Worm (Caenorhabditis elegans) whole organism, early embryonic: ENCODE data around the gene lem-4.
A peak's percentile ranks its signal among the peaks of the same experiment; 100 is the strongest.

ENCODE experiments used
- B0310.2 ChIP-seq: sonication (generic microtip); optimal IDR thresholded peaks from 2 replicates; lab custom pipeline; 2016; ENCODE audit warnings: mild to moderate bottlenecking, missing genetic modification characterization, missing compliant biosample characterization
- F13C5.2 ChIP-seq: sonication (generic microtip); optimal IDR thresholded peaks from 2 replicates; lab custom pipeline; 2017; ENCODE audit warnings: mild to moderate bottlenecking, missing genetic modification characterization, inconsistent platforms, missing compliant biosample characterization
- aly-1 ChIP-seq: sonication (generic microtip); optimal IDR thresholded peaks from 2 replicates; lab custom pipeline; 2016; ENCODE audit warnings: missing genetic modification characterization, missing compliant biosample characterization
- ama-1 ChIP-seq: fragments of 150-350 bp; optimal IDR thresholded peaks from 2 replicates; lab custom pipeline; 2014
- ceh-13 ChIP-seq: fragments of 200-800 bp; sonication (Bioruptor generic); optimal IDR thresholded peaks from 2 replicates; lab custom pipeline; 2018; ENCODE audit warnings: mild to moderate bottlenecking, missing genetic modification characterization, missing compliant biosample characterization
- ceh-36 ChIP-seq: sonication (generic microtip); optimal IDR thresholded peaks from 2 replicates; lab custom pipeline; 2016; ENCODE audit warnings: missing genetic modification characterization, inconsistent platforms, missing compliant biosample characterization
- ets-7 ChIP-seq: sonication (generic microtip); optimal IDR thresholded peaks from 2 replicates; lab custom pipeline; 2016; ENCODE audit warnings: missing genotype, missing genetic modification characterization, missing compliant biosample characterization
- flt-1 ChIP-seq: fragments of 200-800 bp; sonication (Bioruptor generic); IDR thresholded peaks from 2 replicates; pipeline ENCODE4 v1.3.6; 2022; ENCODE audit warnings: missing genetic modification characterization, missing compliant biosample characterization
- hmbx-1 ChIP-seq: sonication (generic microtip); optimal IDR thresholded peaks from 2 replicates; lab custom pipeline; 2016; ENCODE audit warnings: mild to moderate bottlenecking, missing genetic modification characterization, missing compliant biosample characterization
- hmg-4 ChIP-seq: fragments of 200-800 bp; sonication (Bioruptor generic); optimal IDR thresholded peaks from 2 replicates; lab custom pipeline; 2018; ENCODE audit warnings: mild to moderate bottlenecking, missing genetic modification characterization, missing compliant biosample characterization
- hnd-1 ChIP-seq: sonication (generic microtip); optimal IDR thresholded peaks from 2 replicates; lab custom pipeline; 2016; ENCODE audit warnings: missing genetic modification characterization, missing compliant biosample characterization
- pes-1 ChIP-seq: fragments of 200-800 bp; sonication (Bioruptor generic); IDR thresholded peaks from 2 replicates; pipeline ENCODE4 v1.3.6; 2022; ENCODE audit warnings: missing genetic modification reagents, missing genetic modification characterization, missing compliant biosample characterization
- scrt-1 ChIP-seq: fragments of 200-800 bp; sonication (Bioruptor generic); IDR thresholded peaks from 2 replicates; pipeline ENCODE4 v1.3.6; 2022; ENCODE audit warnings: missing genetic modification characterization, missing compliant biosample characterization
- sea-1 ChIP-seq: fragments of 200-800 bp; sonication (Bioruptor generic); conservative IDR thresholded peaks from 2 replicates; pipeline ENCODE4 v1.3.6; 2022; ENCODE audit warnings: missing genetic modification characterization, missing compliant biosample characterization
- tbx-11 ChIP-seq: fragments of 200-800 bp; sonication (Bioruptor generic); IDR thresholded peaks from 2 replicates; pipeline ENCODE4 v1.3.6; 2022; ENCODE audit warnings: missing genetic modification characterization, missing compliant biosample characterization
- tbx-37 ChIP-seq: fragments of 200-800 bp; sonication (Bioruptor generic); conservative IDR thresholded peaks from 2 replicates; pipeline ENCODE4 v1.3.6; 2022; ENCODE audit warnings: missing genetic modification reagents, missing genetic modification characterization, missing compliant biosample characterization
- tra-4 ChIP-seq: sonication (generic microtip); optimal IDR thresholded peaks from 2 replicates; lab custom pipeline; 2017; ENCODE audit warnings: missing genetic modification characterization, missing compliant biosample characterization

The lem-4 gene

DNA sequence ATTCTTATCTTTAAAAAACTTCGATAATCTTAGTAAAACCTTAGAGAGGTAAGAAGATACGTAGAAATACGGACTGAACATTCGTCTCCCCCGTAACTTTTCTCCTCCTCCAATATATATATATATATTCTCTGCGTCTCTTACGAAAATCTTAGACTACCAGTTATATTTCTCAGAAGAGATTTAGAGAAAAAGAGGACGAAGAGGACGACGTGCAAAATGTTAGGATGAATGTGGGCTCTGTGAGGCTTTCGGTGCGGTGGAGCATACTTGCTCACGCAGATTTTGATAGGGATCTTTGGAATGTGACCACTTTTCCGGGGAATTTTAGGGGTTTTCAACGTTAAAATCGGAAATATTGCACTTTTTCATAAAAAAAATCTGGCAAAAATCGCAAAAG, 26.2 kb downstream of the lem-4 start:
- no peak for TF ChIP-seq ets-7 (tag; lab: Kevin White, UChicago)
- no peak for TF ChIP-seq ama-1 (lab: Kevin White, UChicago)
- no peak for TF ChIP-seq ceh-13 (GFP tag; lab: Kevin White, UChicago)
- TF ChIP-seq flt-1 (GFP tag; lab: Robert Waterston, UW) = peak; percentile 41; the same call in 1 of the 2 replicates
- TF ChIP-seq tbx-11 (GFP tag; lab: Robert Waterston, UW) = no peak
- TF ChIP-seq F13C5.2 (tag; lab: Kevin White, UChicago) = peak; percentile 22
- TF ChIP-seq sea-1 = no peak
- no peak for TF ChIP-seq hmg-4 (GFP tag; lab: Kevin White, UChicago)

DNA sequence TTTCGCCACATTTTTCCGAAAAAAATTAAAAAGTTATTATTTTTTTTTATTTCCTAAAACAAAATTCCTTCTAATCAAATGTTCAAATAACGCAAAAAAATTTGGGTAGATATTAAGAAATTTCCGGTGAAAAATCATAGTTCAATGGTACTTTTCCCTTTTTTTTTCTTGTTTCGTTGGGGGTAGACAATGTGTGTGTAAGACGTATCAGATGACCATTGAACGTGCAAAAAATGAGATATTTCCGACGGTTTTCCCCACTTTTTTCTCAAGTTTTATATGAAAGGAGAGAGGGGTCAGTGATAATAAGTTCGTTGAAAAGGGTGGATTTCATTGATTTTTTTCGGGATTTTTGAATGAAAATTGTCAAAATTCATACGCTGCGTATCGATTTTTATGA, 28.4 kb downstream of the lem-4 start:
- TF ChIP-seq hmbx-1 (tag; lab: Kevin White, UChicago) = no peak
- TF ChIP-seq ama-1 (lab: Kevin White, UChicago) = no peak
- no peak for TF ChIP-seq B0310.2 (tag; lab: Kevin White, UChicago)
- TF ChIP-seq pes-1 (GFP tag; lab: Robert Waterston, UW) = no peak
- no peak for TF ChIP-seq F13C5.2 (tag; lab: Kevin White, UChicago)
- no peak for TF ChIP-seq aly-1
- no peak for TF ChIP-seq ceh-36 (tag; lab: Kevin White, UChicago)
- no peak for TF ChIP-seq hmg-4 (GFP tag; lab: Kevin White, UChicago)
- TF ChIP-seq tbx-11 (GFP tag; lab: Robert Waterston, UW) = no peak
- TF ChIP-seq ets-7 (tag; lab: Kevin White, UChicago) = no peak
- no peak for TF ChIP-seq ceh-13 (GFP tag; lab: Kevin White, UChicago)

DNA sequence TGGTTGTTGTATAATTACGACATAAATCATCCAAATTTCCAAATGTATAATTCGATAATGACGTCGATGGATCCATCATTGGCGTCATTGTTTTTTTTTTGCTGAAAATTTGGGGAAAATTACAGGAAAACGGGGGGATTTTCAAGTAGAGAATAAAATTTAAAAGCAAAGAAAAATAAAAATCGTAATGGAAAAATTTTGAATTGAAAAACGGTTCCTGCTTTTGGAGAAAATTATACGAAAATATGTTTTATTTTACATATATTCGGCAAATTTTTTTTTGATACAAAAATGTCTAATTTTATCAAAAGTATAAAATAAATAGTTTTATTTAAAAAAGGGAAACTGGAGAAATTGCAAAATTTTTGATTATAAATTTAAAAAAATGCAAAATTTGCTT, 29.7 kb downstream of the lem-4 start, which contains the start of gene zipt-15:
Gene zipt-15 (minus strand): TSS at position 101 of the 400 bp plus-strand sequence.
- no peak for TF ChIP-seq B0310.2 (tag; lab: Kevin White, UChicago)
- TF ChIP-seq tra-4 = no peak

DNA sequence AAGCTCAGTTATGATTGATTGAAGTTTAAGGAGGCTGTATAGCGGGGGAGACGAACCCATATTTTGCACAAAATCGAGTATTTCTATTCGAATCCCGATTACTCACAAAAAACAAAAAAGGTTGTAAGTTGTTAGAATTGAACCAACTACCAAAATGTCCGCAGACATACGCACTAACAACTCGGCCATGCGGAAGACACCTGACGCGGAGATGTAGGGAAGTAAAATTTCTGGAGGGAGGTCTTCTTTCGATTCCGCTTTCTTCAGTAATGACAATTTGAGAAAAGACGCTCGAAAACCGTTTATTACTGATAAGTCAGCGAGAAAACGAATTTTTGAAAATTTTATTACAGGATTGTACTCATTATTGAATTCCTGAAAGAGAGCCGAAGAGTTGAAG, 36.7 kb downstream of the lem-4 start:
- TF ChIP-seq scrt-1 (GFP tag; lab: Robert Waterston, UW) = peak; percentile 52; the same call in 1 of the 2 replicates
- TF ChIP-seq tra-4 = no peak
- no peak for TF ChIP-seq ceh-13 (GFP tag; lab: Kevin White, UChicago)

DNA sequence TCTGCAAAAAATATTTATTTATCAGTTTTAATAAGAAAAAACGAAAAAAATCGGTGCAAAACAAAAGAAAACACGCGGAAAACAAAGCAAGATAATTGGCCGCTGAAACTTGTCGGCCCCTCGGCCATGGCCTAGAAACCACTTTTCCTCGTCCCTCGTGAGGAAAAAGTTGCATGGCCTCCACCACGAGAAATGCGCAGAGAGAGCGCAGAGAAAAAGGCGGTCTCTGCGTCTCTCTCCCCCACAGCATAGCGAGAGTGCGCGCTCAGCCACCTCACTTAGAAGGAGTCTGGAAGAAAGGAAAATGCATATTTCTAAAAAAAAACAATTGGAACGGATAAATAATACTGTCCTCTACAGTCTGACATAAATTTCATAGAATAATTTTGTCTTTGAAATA, 41.2 kb downstream of the lem-4 start:
- TF ChIP-seq tbx-11 (GFP tag; lab: Robert Waterston, UW) (peak; percentile 61; the same call in 1 of the 2 replicates), flt-1 (GFP tag; lab: Robert Waterston, UW) (peak; percentile 63), sea-1 (0 out of 2 replicates have a peak, but pooled peaks have one; percentile 24), pes-1 (GFP tag; lab: Robert Waterston, UW) (peak; percentile 78)

DNA sequence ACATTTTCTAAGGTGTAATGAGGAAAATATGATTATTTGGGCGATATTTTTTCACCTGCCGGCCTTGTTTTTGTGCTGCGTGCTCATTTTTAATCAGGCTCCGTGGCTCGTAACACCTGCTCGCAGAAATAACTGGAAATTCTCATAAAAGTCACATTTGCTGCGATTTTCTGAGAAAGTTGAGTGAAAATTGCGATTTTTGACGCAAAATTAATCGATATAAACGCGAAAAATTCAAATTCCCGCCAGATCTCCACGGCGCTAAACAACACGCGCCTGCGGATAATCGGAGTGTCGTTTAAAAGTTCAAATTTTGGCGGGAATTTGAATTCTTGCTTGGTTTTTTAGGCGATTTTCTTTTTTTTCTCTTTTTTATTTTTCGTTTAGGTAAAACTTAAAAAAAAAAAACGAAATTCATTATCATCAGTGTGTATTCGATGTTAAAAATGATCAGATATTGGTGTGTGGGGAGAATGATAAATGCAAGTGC, 47.5 kb downstream of the lem-4 start, which contains the start of gene Y55F3BL.6:
Gene Y55F3BL.6 (minus strand): TSS at position 51 of the 490 bp plus-strand sequence.
- no peak for TF ChIP-seq hmg-4 (GFP tag; lab: Kevin White, UChicago)
- no peak for TF ChIP-seq ceh-36 (tag; lab: Kevin White, UChicago)
- TF ChIP-seq F13C5.2 (tag; lab: Kevin White, UChicago) = no peak
- TF ChIP-seq sea-1 = no peak
- TF ChIP-seq ets-7 (tag; lab: Kevin White, UChicago) = no peak
- TF ChIP-seq flt-1 (GFP tag; lab: Robert Waterston, UW) = no peak

DNA sequence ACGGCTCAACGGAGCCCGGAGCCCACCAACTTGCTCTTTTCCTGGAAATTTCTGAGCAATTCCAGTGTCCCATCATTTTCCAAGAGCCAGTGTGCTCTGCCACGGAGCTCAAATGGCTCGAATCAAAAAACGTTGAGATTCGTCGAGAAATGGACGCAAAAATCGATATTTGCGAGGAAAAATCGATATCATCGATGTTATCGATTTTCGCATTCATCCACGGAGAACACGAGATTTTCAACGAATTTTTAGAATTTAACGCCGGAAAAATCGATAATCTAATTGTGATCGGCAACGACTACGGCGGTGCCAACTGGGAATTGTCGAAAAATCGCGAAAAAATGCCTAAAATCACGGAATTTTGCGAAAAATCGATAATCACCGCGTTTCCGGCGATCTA, 48.9 kb downstream of the lem-4 start:
- TF ChIP-seq hmg-4 (GFP tag; lab: Kevin White, UChicago) = no peak
- TF ChIP-seq pes-1 (GFP tag; lab: Robert Waterston, UW) = 0 out of 2 replicates have a peak, but pooled peaks have one; percentile 6

DNA sequence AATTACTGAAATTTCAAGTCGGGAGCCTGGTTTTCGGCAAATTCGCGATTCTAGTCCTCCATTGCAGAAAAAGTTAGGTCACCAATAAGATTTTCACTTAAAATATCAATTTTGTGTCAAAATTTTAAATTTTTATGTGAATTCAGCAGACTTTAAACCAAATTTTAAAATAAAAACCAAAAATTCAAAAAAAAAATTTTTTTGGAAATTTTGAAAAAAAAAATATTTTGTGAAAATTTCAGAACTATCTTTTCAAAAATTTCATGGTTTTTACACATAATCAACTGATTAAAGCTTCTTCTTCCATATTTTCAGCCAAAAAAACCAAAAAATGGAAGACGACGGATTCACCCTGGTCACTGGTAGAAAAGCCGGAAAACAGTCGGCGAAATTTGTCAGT, 49.8 kb downstream of the lem-4 start, which contains the start of gene Y55F3BL.4:
Gene Y55F3BL.4 (plus strand): TSS at position 301 of the 400 bp plus-strand sequence.
- no peak for TF ChIP-seq tbx-37 (GFP tag; lab: Robert Waterston, UW)
- TF ChIP-seq F13C5.2 (tag; lab: Kevin White, UChicago) = no peak
- TF ChIP-seq tra-4 = no peak
- TF ChIP-seq hnd-1 (tag; lab: Kevin White, UChicago) = no peak
- no peak for TF ChIP-seq hmg-4 (GFP tag; lab: Kevin White, UChicago)
- TF ChIP-seq hmbx-1 (tag; lab: Kevin White, UChicago) = no peak
- no peak for TF ChIP-seq tbx-11 (GFP tag; lab: Robert Waterston, UW)
- no peak for TF ChIP-seq scrt-1 (GFP tag; lab: Robert Waterston, UW)
- TF ChIP-seq aly-1 = no peak
- no peak for TF ChIP-seq ama-1 (lab: Kevin White, UChicago)
- TF ChIP-seq pes-1 (GFP tag; lab: Robert Waterston, UW) = no peak

DNA sequence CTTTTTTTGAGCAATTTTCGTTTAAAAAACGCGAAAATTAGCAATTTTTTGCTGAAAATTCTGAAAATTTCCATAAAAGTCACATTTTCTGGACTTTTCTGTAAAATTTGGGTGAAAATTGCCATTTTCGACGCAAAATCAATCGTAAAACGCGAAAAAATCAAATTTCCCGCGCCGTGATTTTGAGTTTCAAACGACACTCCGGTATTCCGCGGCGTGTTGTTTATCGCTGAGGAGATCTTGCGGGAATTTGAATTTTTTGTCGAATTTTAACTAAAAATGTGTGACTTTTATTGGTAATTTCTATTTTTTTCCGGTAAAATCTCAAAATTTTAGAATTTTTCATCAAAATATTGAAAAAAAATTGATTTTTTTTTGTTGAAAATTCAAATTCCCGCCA, 53.4 kb downstream of the lem-4 start:
- no peak for TF ChIP-seq pes-1 (GFP tag; lab: Robert Waterston, UW)
- TF ChIP-seq B0310.2 (tag; lab: Kevin White, UChicago) = no peak
- TF ChIP-seq flt-1 (GFP tag; lab: Robert Waterston, UW) = no peak
- no peak for TF ChIP-seq aly-1
- no peak for TF ChIP-seq hnd-1 (tag; lab: Kevin White, UChicago)
- no peak for TF ChIP-seq ama-1 (lab: Kevin White, UChicago)
- no peak for TF ChIP-seq hmbx-1 (tag; lab: Kevin White, UChicago)
- no peak for TF ChIP-seq ceh-36 (tag; lab: Kevin White, UChicago)
- TF ChIP-seq scrt-1 (GFP tag; lab: Robert Waterston, UW) = no peak
- TF ChIP-seq ets-7 (tag; lab: Kevin White, UChicago) = no peak
- TF ChIP-seq tbx-37 (GFP tag; lab: Robert Waterston, UW) = no peak
- TF ChIP-seq hmg-4 (GFP tag; lab: Kevin White, UChicago) = no peak
- no peak for TF ChIP-seq tbx-11 (GFP tag; lab: Robert Waterston, UW)
- TF ChIP-seq ceh-13 (GFP tag; lab: Kevin White, UChicago) = no peak
- TF ChIP-seq F13C5.2 (tag; lab: Kevin White, UChicago) = no peak
- TF ChIP-seq tra-4 = no peak
